Worm (Caenorhabditis elegans): ENCODE measurements around the gene cit-1.2.

cit-1.2 gene

DNA sequence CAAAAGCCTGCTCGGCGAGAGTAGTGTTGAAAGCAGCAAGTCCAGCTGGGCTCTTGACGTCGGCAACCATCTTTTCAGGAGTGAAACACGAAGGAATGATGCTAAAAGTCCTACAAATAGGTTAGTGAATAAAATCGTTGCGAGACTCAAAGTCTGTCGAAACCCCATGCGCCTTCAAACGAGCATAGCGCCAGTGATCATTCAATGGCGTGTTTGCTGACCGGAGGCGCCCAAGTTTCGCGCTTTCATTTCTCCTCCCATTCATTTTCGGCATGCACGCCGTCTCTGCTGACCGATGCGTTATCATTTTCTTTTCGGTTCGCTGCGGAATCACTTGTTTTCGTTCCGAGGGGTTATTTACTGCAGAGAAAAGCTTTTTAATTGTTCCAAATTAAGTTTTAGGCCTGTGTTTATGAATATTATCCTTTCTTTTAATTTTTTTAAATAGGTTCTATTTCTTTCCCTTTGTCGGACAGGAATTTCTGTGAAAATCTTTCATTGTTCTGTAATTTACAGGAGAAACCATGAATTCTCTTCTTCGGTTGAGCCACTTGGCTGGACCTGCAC, 37.3 kb upstream of the cit-1.2 start, which contains the start of the genes eef-1B.1 and aco-2 (continued):
- TF ChIP-seq cebp-2 (GFP tag; IDR thresholded peaks at IDR 0.05): no peak
- peak; percentile 3 for TF ChIP-seq athp-1 (tag; optimal IDR thresholded peaks at IDR 0.05)

DNA sequence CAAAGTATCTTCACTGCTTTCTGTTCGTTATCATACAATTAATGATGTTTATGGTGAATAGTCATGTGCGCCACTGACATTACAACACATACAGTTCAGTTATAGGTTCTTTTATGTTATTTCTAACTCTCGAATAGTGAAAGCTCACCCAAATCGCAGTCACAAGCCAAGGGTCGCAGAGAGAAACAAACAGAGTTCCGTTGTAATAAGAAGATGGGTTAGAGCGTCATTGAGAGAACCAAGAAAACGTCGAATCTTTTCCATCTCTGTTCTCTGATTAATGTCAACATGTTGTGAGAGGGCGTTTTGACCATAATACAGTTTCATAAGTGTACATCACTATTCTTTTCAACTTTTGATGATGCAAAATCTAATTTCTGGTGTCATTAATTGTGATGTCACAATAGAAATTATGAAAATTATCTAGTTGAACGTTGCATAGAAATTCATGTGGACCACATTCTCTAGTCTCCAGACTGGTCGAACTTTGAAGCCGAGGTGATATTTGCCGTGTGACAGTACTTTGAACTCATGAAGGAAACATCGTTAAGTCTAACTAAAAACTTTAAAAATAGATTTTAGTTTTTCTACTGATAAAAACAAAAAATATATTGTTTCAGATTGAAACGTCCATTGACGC, 36.5 kb upstream of the cit-1.2 start:
- no peak for TF ChIP-seq lin-35 (GFP tag; optimal IDR thresholded peaks at IDR 0.05)
- no peak for TF ChIP-seq die-1 (tag; optimal IDR thresholded peaks at IDR 0.05)
- no peak for TF ChIP-seq let-526 (GFP tag; IDR thresholded peaks at IDR 0.05)
- no peak for TF ChIP-seq ceh-79 (tag; optimal IDR thresholded peaks at IDR 0.05)
- no peak for TF ChIP-seq lin-26 (GFP tag; IDR thresholded peaks at IDR 0.05)
- TF ChIP-seq tbp1 (GFP tag; optimal IDR thresholded peaks at IDR 0.05): no peak
- peak; percentile 15; the same call in 1 of the 2 replicates for TF ChIP-seq mcd-1 (GFP tag; IDR thresholded peaks at IDR 0.05)
- no peak for TF ChIP-seq mel-28 (tag; optimal IDR thresholded peaks at IDR 0.05; ENCODE audit: borderline replicate concordance)
- no peak for TF ChIP-seq rcor-1 (GFP tag; IDR thresholded peaks at IDR 0.05)
- TF ChIP-seq F57C9.4 (tag; optimal IDR thresholded peaks at IDR 0.05): no peak
- TF ChIP-seq Y95B8A.8 (GFP tag; IDR thresholded peaks at IDR 0.05): no peak
- no peak for TF ChIP-seq cebp-2 (GFP tag; IDR thresholded peaks at IDR 0.05)
- TF ChIP-seq F55B11.4 (tag; optimal IDR thresholded peaks at IDR 0.05; ENCODE audit: borderline replicate concordance, insufficient read depth): no peak
- no peak for TF ChIP-seq fkh-3 (tag; optimal IDR thresholded peaks at IDR 0.05)
- TF ChIP-seq nfya-2 (GFP tag; IDR thresholded peaks at IDR 0.05): no peak
- TF ChIP-seq D2030.7 (GFP tag; IDR thresholded peaks at IDR 0.05): no peak
- TF ChIP-seq ztf-22 (GFP tag; optimal IDR thresholded peaks at IDR 0.05): no peak
- no peak for TF ChIP-seq ceh-58 (GFP tag; IDR thresholded peaks at IDR 0.05)
- no peak for TF ChIP-seq Y79H2A.3 (GFP tag; conservative IDR thresholded peaks at IDR 0.05)
- TF ChIP-seq B0336.3 (GFP tag; IDR thresholded peaks at IDR 0.05): peak; percentile 24; the same call in 1 of the 2 replicates
- TF ChIP-seq madf-3 (GFP tag; IDR thresholded peaks at IDR 0.05): no peak
- TF ChIP-seq somi-1 (GFP tag; optimal IDR thresholded peaks at IDR 0.05): no peak
- no peak for TF ChIP-seq chd-7 (tag; optimal IDR thresholded peaks at IDR 0.05)
- no peak for TF ChIP-seq Y53F4B.3 (GFP tag; IDR thresholded peaks at IDR 0.05)
- no peak for TF ChIP-seq hlh-12 (tag; optimal IDR thresholded peaks at IDR 0.05)
- no peak for TF ChIP-seq hsf-1 (GFP tag; IDR thresholded peaks at IDR 0.05)
- TF ChIP-seq F57A8.1 (GFP tag; optimal IDR thresholded peaks at IDR 0.05): no peak
- peak; percentile 65 for TF ChIP-seq pha-4 (tag; optimal IDR thresholded peaks at IDR 0.05)
- TF ChIP-seq ztf-18 (tag; optimal IDR thresholded peaks at IDR 0.05): no peak
- no peak for TF ChIP-seq nhr-27 (tag; optimal IDR thresholded peaks at IDR 0.05)
- TF ChIP-seq mxl-1 (tag; optimal IDR thresholded peaks at IDR 0.05): no peak
- no peak for TF ChIP-seq sdz-38 (tag; optimal IDR thresholded peaks at IDR 0.05)
- no peak for TF ChIP-seq K11D2.4 (GFP tag; IDR thresholded peaks at IDR 0.05)
- TF ChIP-seq ets-4 (GFP tag; optimal IDR thresholded peaks at IDR 0.05): peak; percentile 61
- no peak for TF ChIP-seq F22D6.2 (tag; optimal IDR thresholded peaks at IDR 0.05)
- no peak for TF ChIP-seq ztf-28 (GFP tag; IDR thresholded peaks at IDR 0.05)
- TF ChIP-seq ceh-27 (GFP tag; optimal IDR thresholded peaks at IDR 0.05): no peak
- no peak for TF ChIP-seq snpc-1.1 (tag; optimal IDR thresholded peaks at IDR 0.05; ENCODE audit: insufficient read depth)
- peak; percentile 6 for TF ChIP-seq lsl-1 (GFP tag; optimal IDR thresholded peaks at IDR 0.05)
- no peak for TF ChIP-seq repo-1 (tag; optimal IDR thresholded peaks at IDR 0.05)
- peak; percentile 26 for TF ChIP-seq attf-5 (GFP tag; optimal IDR thresholded peaks at IDR 0.05)
- no peak for TF ChIP-seq bed-2 (GFP tag; IDR thresholded peaks at IDR 0.05)
- no peak for TF ChIP-seq ekl-4 (GFP tag; IDR thresholded peaks at IDR 0.05)
- TF ChIP-seq aptf-3 (GFP tag; IDR thresholded peaks at IDR 0.05): no peak
- peak; percentile 26 for TF ChIP-seq nhr-80 (tag; optimal IDR thresholded peaks at IDR 0.05)

All from whole organism, young adult.